Worm (Caenorhabditis elegans): ENCODE measurements around the gene clec-47.
A peak's percentile ranks its signal among the peaks of the same experiment; 100 is the strongest.

The clec-47 gene

DNA sequence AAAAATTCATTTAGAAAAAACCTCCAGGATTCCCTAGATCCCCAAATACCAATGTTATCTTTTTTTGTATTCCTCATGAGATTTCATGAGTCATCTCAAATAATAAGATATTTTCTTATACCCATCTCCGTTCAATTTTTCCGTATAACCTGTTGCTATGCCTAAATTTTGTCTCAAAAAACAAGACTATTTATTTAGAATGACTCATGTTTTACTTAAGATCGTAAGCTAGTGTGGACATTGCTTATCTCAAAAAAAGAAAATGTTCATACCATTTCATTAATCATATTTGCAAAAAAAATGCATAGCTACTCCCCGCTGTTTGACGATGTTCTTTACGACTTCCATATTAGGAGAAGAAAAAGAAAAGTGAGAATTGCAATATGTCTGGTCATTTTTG is 35.3 kb upstream of the clec-47 start, which contains the start of gene K08F9.3:
TSS of gene K08F9.3 (plus strand) at position 301 of the 400 bp plus-strand sequence.
- no peak for TF ChIP-seq vab-7 (GFP tag; IDR thresholded peaks at IDR 0.05)
- TF ChIP-seq nhr-41 (GFP tag; IDR thresholded peaks at IDR 0.05), result no peak
- TF ChIP-seq jun-1 (tag; optimal IDR thresholded peaks at IDR 0.05), result no peak
- no peak for TF ChIP-seq D1046.2 (GFP tag; IDR thresholded peaks at IDR 0.05)
- TF ChIP-seq lin-38 (GFP tag; IDR thresholded peaks at IDR 0.05), result no peak
- TF ChIP-seq php-3 (GFP tag; IDR thresholded peaks at IDR 0.05), result no peak
- no peak for TF ChIP-seq ceh-20 (GFP tag; IDR thresholded peaks at IDR 0.05)
- no peak for TF ChIP-seq attf-4 (tag; optimal IDR thresholded peaks at IDR 0.05)
- no peak for TF ChIP-seq unc-39 (tag; optimal IDR thresholded peaks at IDR 0.05)
- TF ChIP-seq nhr-28 (tag; optimal IDR thresholded peaks at IDR 0.05), result no peak
- no peak for TF ChIP-seq F10B5.3 (tag; optimal IDR thresholded peaks at IDR 0.05)
- TF ChIP-seq fkh-10 (GFP tag; optimal IDR thresholded peaks at IDR 0.05), result no peak
- no peak for TF ChIP-seq ctbp-1 (GFP tag; IDR thresholded peaks at IDR 0.05)
- no peak for TF ChIP-seq ztf-7 (tag; optimal IDR thresholded peaks at IDR 0.05)
- no peak for TF ChIP-seq spr-1 (tag; optimal IDR thresholded peaks at IDR 0.05)
- no peak for TF ChIP-seq ceh-28 (tag; optimal IDR thresholded peaks at IDR 0.05)
- TF ChIP-seq daf-8 (GFP tag; IDR thresholded peaks at IDR 0.05), result no peak
- TF ChIP-seq nhr-42 (GFP tag; IDR thresholded peaks at IDR 0.05), result no peak
- TF ChIP-seq lin-1 (GFP tag; IDR thresholded peaks at IDR 0.05), result no peak

DNA sequence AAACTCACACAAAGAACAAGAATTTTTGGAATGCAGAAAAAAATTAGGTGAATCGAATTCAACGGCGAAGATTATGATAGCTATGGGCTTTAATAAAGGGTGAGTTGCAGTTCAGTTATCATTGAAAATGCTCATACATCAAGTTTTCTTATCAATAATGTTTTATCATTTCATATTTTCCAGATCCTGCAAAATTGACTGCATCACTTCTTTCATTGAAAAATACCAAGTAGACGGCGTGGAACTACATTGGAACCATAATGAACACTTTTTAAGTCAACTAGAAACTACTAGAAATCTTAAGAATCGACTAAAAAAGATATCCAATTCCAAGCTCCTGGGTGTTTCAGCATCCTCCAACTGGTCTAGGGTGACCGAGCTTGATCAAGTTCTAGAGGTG is 32.3 kb upstream of the clec-47 start, which contains the start of gene K08F9.1:
TSS of gene K08F9.1 (minus strand) at position 101 of the 400 bp plus-strand sequence.
- TF ChIP-seq R02D3.7 (tag; optimal IDR thresholded peaks at IDR 0.05) (no peak), duxl-1 (tag; optimal IDR thresholded peaks at IDR 0.05; ENCODE audit: poor library complexity) (no peak), rbr-2 (tag; optimal IDR thresholded peaks at IDR 0.05) (no peak), ZK337.2 (GFP tag; IDR thresholded peaks at IDR 0.05) (no peak), lsy-2 (tag; optimal IDR thresholded peaks at IDR 0.05) (no peak), ama-1 (optimal IDR thresholded peaks at IDR 0.05) (no peak), zip-11 (GFP tag; IDR thresholded peaks at IDR 0.05) (no peak), zag-1 (tag; optimal IDR thresholded peaks at IDR 0.05) (no peak), aha-1 (tag) (no peak), dve-1 (tag; optimal IDR thresholded peaks at IDR 0.05; ENCODE audit: insufficient read depth) (no peak), arid-1 (GFP tag; conservative IDR thresholded peaks at IDR 0.05) (no peak), snpc-4 (tag; optimal IDR thresholded peaks at IDR 0.05) (no peak)

DNA sequence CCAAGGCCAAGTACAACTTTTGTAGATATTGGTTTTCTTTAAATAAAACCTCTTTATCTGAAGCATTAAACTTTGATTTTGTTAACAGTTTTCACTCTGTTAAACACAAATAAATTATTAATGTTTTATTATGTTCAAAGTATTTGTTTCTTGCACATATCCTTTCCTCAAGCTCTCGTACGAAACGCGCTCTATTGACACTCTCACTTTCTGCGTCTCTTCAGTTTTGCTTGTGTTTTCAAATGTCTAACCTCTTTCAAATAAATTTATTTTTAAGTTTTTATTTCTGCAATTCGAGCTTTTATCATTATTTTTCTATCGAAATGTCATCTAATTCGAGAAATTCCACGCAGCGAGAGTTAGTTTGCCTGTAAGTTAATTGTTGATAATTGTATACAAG is 31.8 kb upstream of the clec-47 start, which contains the start of gene K08F9.4:
TSS of gene K08F9.4 (plus strand) at position 222 of the 400 bp plus-strand sequence.
- TF ChIP-seq dpl-1 (GFP tag; optimal IDR thresholded peaks at IDR 0.05) (peak; percentile 73), lin-38 (GFP tag; IDR thresholded peaks at IDR 0.05) (peak; percentile 90), mes-2 (tag; optimal IDR thresholded peaks at IDR 0.05; ENCODE audit: poor library complexity, severe bottlenecking) (peak; percentile 92), nhr-28 (tag; optimal IDR thresholded peaks at IDR 0.05) (peak; percentile 61), Y105C5A.15 (GFP tag; IDR thresholded peaks at IDR 0.05) (no peak), hlh-30 (tag; optimal IDR thresholded peaks at IDR 0.05; ENCODE audit: insufficient read depth) (no peak), ztf-11 (tag; optimal IDR thresholded peaks at IDR 0.05) (no peak), mxl-2 (GFP tag; conservative IDR thresholded peaks at IDR 0.05) (no peak), hlh-11 (tag; optimal IDR thresholded peaks at IDR 0.05) (no peak), lin-15B (tag; optimal IDR thresholded peaks at IDR 0.05) (no peak), T20F7.1 (GFP tag; optimal IDR thresholded peaks at IDR 0.05) (peak; percentile 32), daf-19 (GFP tag; conservative IDR thresholded peaks at IDR 0.05) (no peak), lin-39 (tag; optimal IDR thresholded peaks at IDR 0.05) (no peak), zfp-3 (GFP tag; conservative IDR thresholded peaks at IDR 0.05) (no peak), Y5F2A.4 (GFP tag; optimal IDR thresholded peaks at IDR 0.05) (no peak), nhr-6 (tag; optimal IDR thresholded peaks at IDR 0.05) (peak; percentile 72), F10B5.3 (tag; optimal IDR thresholded peaks at IDR 0.05) (no peak), lin-13 (GFP tag; optimal IDR thresholded peaks at IDR 0.05) (peak; percentile 7), tra-1 (GFP tag; IDR thresholded peaks at IDR 0.05) (no peak), daf-16 (GFP tag; optimal IDR thresholded peaks at IDR 0.05) (no peak), daf-16 (tag; optimal IDR thresholded peaks at IDR 0.05) (no peak), ztf-7 (tag; optimal IDR thresholded peaks at IDR 0.05) (no peak), ceh-32 (tag; optimal IDR thresholded peaks at IDR 0.05; ENCODE audit: poor library complexity) (no peak), nhr-10 (tag; optimal IDR thresholded peaks at IDR 0.05) (no peak), duxl-1 (tag; optimal IDR thresholded peaks at IDR 0.05; ENCODE audit: poor library complexity) (peak; percentile 18)

All from whole organism, L4 larva.